Fruit fly (Drosophila melanogaster) whole organism, embryonic: ENCODE measurements around the gene cu.

ENCODE experiments used
- Asciz ChIP-seq: fragments of 200-800 bp; sonication (Bioruptor generic); optimal IDR thresholded peaks from 2 replicates; lab custom pipeline; 2017; ENCODE audit warnings: missing biosample characterization, mild to moderate bottlenecking, missing genetic modification characterization, missing genetic modification reagents
- CG10543 ChIP-seq: fragments of 200-800 bp; sonication (Bioruptor generic); optimal IDR thresholded peaks from 3 replicates; lab custom pipeline; 2017; ENCODE audit warnings: missing biosample characterization, mild to moderate bottlenecking, missing genetic modification characterization, moderate library complexity
- CG11093 ChIP-seq: fragments of 200-800 bp; sonication (Bioruptor generic); IDR thresholded peaks from 3 replicates; pipeline ENCODE4 v1.3.6; 2022; ENCODE audit warnings: missing biosample characterization, missing genetic modification characterization
- CG11247 ChIP-seq: fragments of 200-800 bp; sonication (Bioruptor generic); IDR thresholded peaks from 2 replicates; pipeline ENCODE4 v1.3.6; 2022; ENCODE audit warnings: missing biosample characterization, missing genetic modification characterization
- CG11560 ChIP-seq: fragments of 200-800 bp; sonication (Bioruptor generic); IDR thresholded peaks from 3 replicates; pipeline ENCODE4 v1.3.6; 2022; ENCODE audit warnings: missing biosample characterization, missing genetic modification characterization
- CG14014 ChIP-seq: fragments of 200-800 bp; sonication (Bioruptor generic); IDR thresholded peaks from 2 replicates; pipeline ENCODE4 v1.3.6; 2022; ENCODE audit warnings: missing biosample characterization, missing genetic modification characterization
- CG1647 ChIP-seq: fragments of 200-800 bp; sonication (Bioruptor generic); optimal IDR thresholded peaks from 3 replicates; lab custom pipeline; 2016; ENCODE audit warnings: missing biosample characterization, missing genetic modification characterization
- CG18476 ChIP-seq: fragments of 200-800 bp; sonication (Bioruptor generic); optimal IDR thresholded peaks from 2 replicates; lab custom pipeline; 2016; ENCODE audit warnings: missing biosample characterization, mild to moderate bottlenecking, missing genetic modification characterization
- CG2875 ChIP-seq: fragments of 200-800 bp; sonication (Bioruptor generic); optimal IDR thresholded peaks from 2 replicates; lab custom pipeline; 2017; ENCODE audit warnings: missing biosample characterization, mild to moderate bottlenecking, missing genetic modification characterization, missing genetic modification reagents
- CG34422 ChIP-seq: fragments of 200-800 bp; sonication (Bioruptor generic); IDR thresholded peaks from 3 replicates; pipeline ENCODE4 v1.3.6; 2022; ENCODE audit warnings: missing biosample characterization, missing genetic modification characterization
- CG4707 ChIP-seq: fragments of 200-800 bp; sonication (Bioruptor generic); optimal IDR thresholded peaks from 2 replicates; lab custom pipeline; 2018; ENCODE audit warnings: missing biosample characterization, mild to moderate bottlenecking, missing genetic modification characterization, moderate library complexity
- CG7928 ChIP-seq: fragments of 200-800 bp; sonication (Bioruptor generic); optimal IDR thresholded peaks from 2 replicates; lab custom pipeline; 2017; ENCODE audit warnings: missing biosample characterization, mild to moderate bottlenecking, missing genetic modification characterization
- CG8089 ChIP-seq: fragments of 200-800 bp; sonication (Bioruptor generic); optimal IDR thresholded peaks from 3 replicates; lab custom pipeline; 2016; ENCODE audit warnings: missing biosample characterization, missing genetic modification characterization
- CG9215 ChIP-seq: fragments of 200-800 bp; sonication (Bioruptor generic); IDR thresholded peaks from 2 replicates; pipeline ENCODE4 v1.3.6; 2022; ENCODE audit warnings: missing biosample characterization, missing genetic modification characterization
- E2f2 ChIP-seq: fragments of 200-800 bp; sonication (Bioruptor generic); IDR thresholded peaks from 2 replicates; pipeline ENCODE4 v1.3.6; 2022; ENCODE audit warnings: missing biosample characterization, missing genetic modification characterization
- Eip74EF ChIP-seq, 2 experiments: fragments of 200-800 bp in 1 of 2; fragments of >200 bp in 1 of 2; sonication (Bioruptor generic) in 1 of 2; optimal IDR thresholded peaks; 2 replicates each; lab custom pipeline; 2017 to 2019; ENCODE audit warnings: missing biosample characterization in 2 of 2, missing genetic modification characterization in 2 of 2, mild to moderate bottlenecking in 1 of 2, moderate library complexity in 1 of 2
- H15 ChIP-seq: fragments of 200-800 bp; sonication (Bioruptor generic); IDR thresholded peaks from 3 replicates; pipeline ENCODE4 v1.3.6; 2022; ENCODE audit warnings: missing biosample characterization, missing genetic modification characterization
- Hand ChIP-seq: fragments of 200-800 bp; sonication (Bioruptor generic); optimal IDR thresholded peaks from 2 replicates; lab custom pipeline; 2017; ENCODE audit warnings: mild to moderate bottlenecking, missing biosample characterization, missing genetic modification reagents, missing genetic modification characterization
- Hsf ChIP-seq: fragments of 200-800 bp; sonication (Bioruptor generic); optimal IDR thresholded peaks from 3 replicates; lab custom pipeline; 2016; ENCODE audit warnings: missing biosample characterization, missing genetic modification characterization
- Nf-YB ChIP-seq: fragments of 200-800 bp; sonication (Bioruptor generic); optimal IDR thresholded peaks from 3 replicates; lab custom pipeline; 2019; ENCODE audit warnings: missing biosample characterization, mild to moderate bottlenecking, missing genetic modification characterization, moderate library complexity
- YL-1 ChIP-seq: fragments of 200-800 bp; sonication (Bioruptor generic); optimal IDR thresholded peaks from 3 replicates; lab custom pipeline; 2017; ENCODE audit warnings: missing biosample characterization, mild to moderate bottlenecking, missing genetic modification characterization
- ase ChIP-seq: fragments of 200-800 bp; sonication (Bioruptor generic); IDR thresholded peaks from 3 replicates; pipeline ENCODE4 v1.3.6; 2022; ENCODE audit warnings: missing biosample characterization, missing genetic modification characterization
- bbx ChIP-seq: fragments of 200-800 bp; sonication (Bioruptor generic); IDR thresholded peaks from 2 replicates; pipeline ENCODE4 v1.3.6; 2022; ENCODE audit warnings: missing biosample characterization, missing genetic modification characterization; ENCODE audit not compliant: partially characterized antibody
- cas ChIP-seq: fragments of 200-800 bp; sonication (Bioruptor generic); IDR thresholded peaks from 2 replicates; pipeline ENCODE4 v1.3.6; 2022; ENCODE audit warnings: missing biosample characterization, missing genetic modification characterization
- cato ChIP-seq: fragments of 200-800 bp; sonication (Bioruptor generic); optimal IDR thresholded peaks from 2 replicates; lab custom pipeline; 2016; ENCODE audit warnings: missing biosample characterization, missing genetic modification characterization, borderline replicate concordance
- dmrt99B ChIP-seq: fragments of 200-800 bp; sonication (Bioruptor generic); optimal IDR thresholded peaks from 2 replicates; lab custom pipeline; 2018; ENCODE audit warnings: missing biosample characterization, mild to moderate bottlenecking, missing genetic modification characterization, moderate library complexity
- esg ChIP-seq: fragments of 200-800 bp; sonication (Bioruptor generic); conservative IDR thresholded peaks from 2 replicates; pipeline ENCODE4 v1.3.6; 2022; ENCODE audit warnings: missing biosample characterization, missing genetic modification characterization
- fd64A ChIP-seq: fragments of 200-800 bp; sonication (Bioruptor generic); optimal IDR thresholded peaks from 3 replicates; lab custom pipeline; 2018; ENCODE audit warnings: missing biosample characterization, mild to moderate bottlenecking, missing genetic modification characterization
- grau ChIP-seq: fragments of 200-800 bp; optimal IDR thresholded peaks from 3 replicates; lab custom pipeline; 2019; ENCODE audit warnings: missing biosample characterization, mild to moderate bottlenecking, missing genetic modification characterization, moderate library complexity
- gsb-n ChIP-seq: fragments of 200-800 bp; sonication (Bioruptor generic); optimal IDR thresholded peaks from 3 replicates; lab custom pipeline; 2018; ENCODE audit warnings: missing biosample characterization, mild to moderate bottlenecking, missing genetic modification characterization
- hbn ChIP-seq: fragments of 200-800 bp; sonication (Bioruptor generic); IDR thresholded peaks from 2 replicates; pipeline ENCODE4 v1.3.6; 2022; ENCODE audit warnings: missing biosample characterization, missing genetic modification characterization; ENCODE audit not compliant: partially characterized antibody
- jigr1 ChIP-seq: fragments of 200-800 bp; sonication (Bioruptor generic); IDR thresholded peaks from 3 replicates; pipeline ENCODE4 v1.3.6; 2022; ENCODE audit warnings: missing biosample characterization, missing genetic modification characterization
- klu ChIP-seq: fragments of 200-800 bp; sonication (Bioruptor generic); IDR thresholded peaks from 2 replicates; pipeline ENCODE4 v1.3.6; 2022; ENCODE audit warnings: missing biosample characterization, missing genetic modification characterization
- kni ChIP-seq: fragments of 200-800 bp; sonication (Bioruptor generic); optimal IDR thresholded peaks from 3 replicates; lab custom pipeline; 2017; ENCODE audit warnings: mild to moderate bottlenecking, missing biosample characterization, missing genetic modification reagents, missing genetic modification characterization
- lbe ChIP-seq: fragments of 200-800 bp; sonication (Bioruptor generic); optimal IDR thresholded peaks from 2 replicates; lab custom pipeline; 2016; ENCODE audit warnings: missing biosample characterization, mild to moderate bottlenecking, missing genetic modification characterization
- lola ChIP-seq, 3 experiments: fragments of >200 bp in 2 of 3; fragments of 200-800 bp in 1 of 3; sonication (Bioruptor generic) in 1 of 3; optimal IDR thresholded peaks; 2 replicates each; lab custom pipeline; 2017 to 2019; ENCODE audit warnings: missing biosample characterization in 3 of 3, missing genetic modification characterization in 3 of 3, mild to moderate bottlenecking in 1 of 3, moderate library complexity in 1 of 3
- mirr ChIP-seq: fragments of 200-800 bp; sonication (Bioruptor generic); optimal IDR thresholded peaks from 3 replicates; lab custom pipeline; 2018; ENCODE audit warnings: missing biosample characterization, mild to moderate bottlenecking, missing genetic modification characterization
- peb ChIP-seq: fragments of 200-800 bp; sonication (Bioruptor generic); IDR thresholded peaks from 2 replicates; pipeline ENCODE4 v1.3.6; 2022; ENCODE audit warnings: missing biosample characterization, missing genetic modification characterization
- pfk ChIP-seq: fragments of 200-800 bp; sonication (Bioruptor generic); optimal IDR thresholded peaks from 2 replicates; lab custom pipeline; 2018; ENCODE audit warnings: missing biosample characterization, mild to moderate bottlenecking, missing genetic modification characterization, moderate library complexity
- pnt ChIP-seq: fragments of 200-800 bp; sonication (Bioruptor generic); optimal IDR thresholded peaks from 3 replicates; lab custom pipeline; 2016; ENCODE audit warnings: missing biosample characterization, missing genetic modification characterization
- psq ChIP-seq: fragments of 200-800 bp; sonication (Bioruptor generic); optimal IDR thresholded peaks from 2 replicates; lab custom pipeline; 2017; ENCODE audit warnings: missing biosample characterization, missing genetic modification characterization
- pzg ChIP-seq: fragments of 200-800 bp; sonication (Bioruptor generic); optimal IDR thresholded peaks from 3 replicates; lab custom pipeline; 2018; ENCODE audit warnings: missing biosample characterization, mild to moderate bottlenecking, missing genetic modification characterization, moderate library complexity
- row ChIP-seq: fragments of 200-800 bp; sonication (Bioruptor generic); IDR thresholded peaks from 3 replicates; pipeline ENCODE4 v1.3.6; 2022; ENCODE audit warnings: missing biosample characterization, missing genetic modification characterization
- sd ChIP-seq: fragments of 200-800 bp; sonication (Bioruptor generic); optimal IDR thresholded peaks from 3 replicates; lab custom pipeline; 2018; ENCODE audit warnings: missing biosample characterization, mild to moderate bottlenecking, missing genetic modification characterization, moderate library complexity
- slbo ChIP-seq: fragments of 200-800 bp; sonication (Bioruptor generic); IDR thresholded peaks from 2 replicates; pipeline ENCODE4 v1.3.6; 2022; ENCODE audit warnings: missing biosample characterization, missing genetic modification characterization
- slou ChIP-seq: fragments of 200-800 bp; sonication (Bioruptor generic); optimal IDR thresholded peaks from 3 replicates; lab custom pipeline; 2016; ENCODE audit warnings: missing biosample characterization, missing genetic modification characterization
- sug ChIP-seq: fragments of 200-800 bp; optimal IDR thresholded peaks from 2 replicates; lab custom pipeline; 2019; ENCODE audit warnings: missing biosample characterization, mild to moderate bottlenecking, missing genetic modification characterization, moderate library complexity
- tio ChIP-seq: fragments of 200-800 bp; sonication (Bioruptor generic); optimal IDR thresholded peaks from 2 replicates; lab custom pipeline; 2017; ENCODE audit warnings: missing biosample characterization, missing genetic modification characterization, inconsistent platforms
- trem ChIP-seq: fragments of 200-800 bp; optimal IDR thresholded peaks from 3 replicates; lab custom pipeline; 2019; ENCODE audit warnings: missing biosample characterization, mild to moderate bottlenecking, missing genetic modification characterization, moderate library complexity
- zfh2 ChIP-seq: fragments of 200-800 bp; sonication (Bioruptor generic); optimal IDR thresholded peaks from 2 replicates; lab custom pipeline; 2016; ENCODE audit warnings: missing biosample characterization, missing genetic modification characterization

cu gene

DNA sequence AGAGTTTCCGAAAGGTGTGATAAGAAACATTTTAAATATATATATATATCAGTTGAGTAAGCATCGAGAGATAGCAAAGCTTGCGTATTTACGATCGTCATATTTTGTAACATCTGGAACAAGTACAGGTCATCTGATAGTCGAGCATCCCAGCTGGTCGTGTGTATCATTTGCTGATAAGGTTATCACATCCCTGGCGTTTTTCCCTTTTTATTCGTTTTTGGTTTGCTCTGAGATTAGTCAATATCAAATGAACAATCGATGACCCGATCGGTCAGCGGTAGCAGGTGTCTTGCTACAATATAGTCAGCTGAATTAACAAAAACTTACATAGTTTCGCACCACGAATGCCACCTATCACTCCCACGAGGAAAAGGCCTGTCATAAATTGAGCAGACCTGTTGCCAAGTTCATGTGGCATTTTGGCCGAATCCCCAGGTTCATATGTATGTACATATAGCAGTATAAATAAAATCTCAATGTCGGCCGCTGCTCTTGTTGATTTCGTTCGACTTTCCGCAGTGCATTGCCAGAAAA, 3.6 kb downstream of the cu start (continued):
- TF ChIP-seq pzg (GFP tag; lab: Kevin White, UChicago) = no peak
- TF ChIP-seq cato (GFP tag; lab: Kevin White, UChicago) = no peak
- no peak for TF ChIP-seq jigr1 (GFP tag; lab: Robert Waterston, UW)
- no peak for TF ChIP-seq bbx (GFP tag; lab: Robert Waterston, UW)
- TF ChIP-seq Asciz (GFP tag; lab: Kevin White, UChicago) = peak; percentile 32
- TF ChIP-seq lola (GFP tag; optimal IDR thresholded peaks at IDR 0.05; lab: Kevin White, UChicago) = no peak
- TF ChIP-seq gsb-n (tag; lab: Kevin White, UChicago) = no peak
- TF ChIP-seq slou (GFP tag; lab: Kevin White, UChicago) = peak; percentile 5
- no peak for TF ChIP-seq Nf-YB
- no peak for TF ChIP-seq CG8089 (GFP tag; lab: Kevin White, UChicago)
- TF ChIP-seq CG2875 = no peak
- no peak for TF ChIP-seq trem
- no peak for TF ChIP-seq peb (GFP tag; lab: Robert Waterston, UW)
- no peak for TF ChIP-seq ase (GFP tag; lab: Robert Waterston, UW)
- peak; percentile 28 for TF ChIP-seq zfh2 (GFP tag; lab: Kevin White, UChicago)
- TF ChIP-seq klu (GFP tag; lab: Robert Waterston, UW) = no peak
- TF ChIP-seq lbe = peak; percentile 81
- TF ChIP-seq CG7928 (GFP tag; lab: Kevin White, UChicago) = no peak
- peak; percentile 55; the same call in 2 of the 3 replicates for TF ChIP-seq H15 (GFP tag; lab: Robert Waterston, UW)
- TF ChIP-seq pnt = no peak
- TF ChIP-seq CG11560 (tag; lab: Robert Waterston, UW) = no peak
- peak; percentile 57 for TF ChIP-seq CG11247 (GFP tag; lab: Robert Waterston, UW)
- peak; percentile 76 for TF ChIP-seq slbo (GFP tag; lab: Robert Waterston, UW)
- TF ChIP-seq sd (tag; lab: Kevin White, UChicago) = peak; percentile 69
- TF ChIP-seq Hsf = no peak
- no peak for TF ChIP-seq CG10543
- TF ChIP-seq hbn (GFP tag; lab: Robert Waterston, UW) = no peak
- peak; percentile 60 for TF ChIP-seq Hand (GFP tag; lab: Kevin White, UChicago)
- TF ChIP-seq Eip74EF (GFP tag; optimal IDR thresholded peaks at IDR 0.05; lab: Kevin White, UChicago) = no peak
- no peak for TF ChIP-seq YL-1 (GFP tag; lab: Kevin White, UChicago)
- TF ChIP-seq esg (GFP tag; lab: Robert Waterston, UW) = peak; percentile 62
- TF ChIP-seq CG4707 = no peak
- no peak for TF ChIP-seq mirr
- TF ChIP-seq CG34422 (GFP tag; lab: Robert Waterston, UW) = 0 out of 3 replicates have a peak, but pooled peaks have one; percentile 9
- TF ChIP-seq tio (GFP tag; lab: Kevin White, UChicago) = peak; percentile 55
- TF ChIP-seq E2f2 = peak; percentile 19; the same call in 1 of the 2 replicates
- no peak for TF ChIP-seq psq (GFP tag; lab: Kevin White, UChicago)
- TF ChIP-seq CG11093 (GFP tag; lab: Robert Waterston, UW) = no peak
- TF ChIP-seq pfk = no peak
- no peak for TF ChIP-seq CG1647
- no peak for TF ChIP-seq kni (GFP tag; lab: Kevin White, UChicago)
- no peak for TF ChIP-seq cas
- no peak for TF ChIP-seq CG14014 (GFP tag; lab: Robert Waterston, UW)
- TF ChIP-seq fd64A (GFP tag; lab: Kevin White, UChicago) = no peak
- peak; percentile 74 for TF ChIP-seq sug
- peak; percentile 61 for TF ChIP-seq dmrt99B (tag; lab: Kevin White, UChicago)
- peak; percentile 41; the same call in 1 of the 2 replicates for TF ChIP-seq CG9215
- peak; percentile 79 for TF ChIP-seq grau (tag; lab: Kevin White, UChicago)
- peak; percentile 37 for TF ChIP-seq CG18476
- TF ChIP-seq row = peak; percentile 92
